Fruit fly (Drosophila melanogaster): ENCODE results near the gene Neb-cGP.

DNA sequence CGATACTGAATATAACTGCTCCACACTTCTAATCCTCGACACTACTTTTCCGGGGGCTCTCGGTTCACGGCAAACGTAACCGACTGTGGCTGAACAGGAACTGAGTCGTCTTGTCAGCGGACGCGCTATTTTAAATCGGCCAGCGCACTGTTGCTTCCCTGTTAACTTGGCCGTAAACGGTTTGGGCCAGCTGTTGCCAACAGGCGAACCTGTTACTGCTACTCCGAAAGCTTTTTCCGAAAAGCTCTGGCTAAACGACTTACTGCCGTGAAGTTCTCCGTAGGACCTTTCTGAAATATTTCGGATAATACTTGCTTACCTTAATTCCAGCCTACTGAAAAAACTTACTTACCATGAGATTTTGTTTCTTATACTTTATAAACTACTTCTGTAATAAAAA, 5.7 kb upstream of the Neb-cGP start, which contains the start of gene CG32683:
- TF ChIP-seq topi (GFP tag; optimal IDR thresholded peaks at IDR 0.05) (no peak), CG11902 (GFP tag; optimal IDR thresholded peaks at IDR 0.05) (no peak), eg (GFP tag; IDR thresholded peaks at IDR 0.05) (no peak), CG10631 (GFP tag; optimal IDR thresholded peaks at IDR 0.05) (no peak), CG15336 (GFP tag; IDR thresholded peaks at IDR 0.05) (no peak), Gug (GFP tag; IDR thresholded peaks at IDR 0.05) (no peak), Eip78C (GFP tag) (no peak), Hr4 (GFP tag; optimal IDR thresholded peaks at IDR 0.05) (no peak), CG6276 (GFP tag; optimal IDR thresholded peaks at IDR 0.05) (no peak), fkh (GFP tag; optimal IDR thresholded peaks at IDR 0.05) (no peak), OdsH (GFP tag; optimal IDR thresholded peaks at IDR 0.05) (no peak)
